Worm (Caenorhabditis elegans): ENCODE measurements around the gene F44G3.7.

Gene F44G3.7

ce11 chrV:16132705-16133104, 4.2 kb downstream of the F44G3.7 start, which contains the start of gene fbxa-144:
Gene fbxa-144 (minus strand): TSS chrV:16132805.
- TF ChIP-seq B0019.2 (GFP tag; conservative IDR thresholded peaks at IDR 0.05) (no peak), lin-54 (GFP tag; optimal IDR thresholded peaks at IDR 0.05) (no peak), hrde-1 (tag; optimal IDR thresholded peaks at IDR 0.05; ENCODE audit: borderline replicate concordance) (no peak), efl-1 (GFP tag; optimal IDR thresholded peaks at IDR 0.05) (no peak), Y67H2A.10 (GFP tag; conservative IDR thresholded peaks at IDR 0.05) (no peak), Y79H2A.3 (GFP tag; conservative IDR thresholded peaks at IDR 0.05) (no peak), F33H1.4 (GFP tag; IDR thresholded peaks at IDR 0.05) (no peak), repo-1 (tag; optimal IDR thresholded peaks at IDR 0.05) (no peak)

- TF ChIP-seq dpl-1 (GFP tag; optimal IDR thresholded peaks at IDR 0.05) (no peak), cebp-1 (GFP tag; IDR thresholded peaks at IDR 0.05) (peak; percentile 76; the same call in 1 of the 2 replicates), cebp-1 (tag; optimal IDR thresholded peaks at IDR 0.05) (peak; percentile 95), ceh-40 (GFP tag; IDR thresholded peaks at IDR 0.05) (no peak), hlh-12 (tag; optimal IDR thresholded peaks at IDR 0.05) (no peak), F37B4.10 (GFP tag; IDR thresholded peaks at IDR 0.05) (no peak)
Observed at ce11 chrV:16132215-16132614, 4.7 kb downstream of the F44G3.7 start.

ce11 chrV:16131249-16131648, 5.7 kb downstream of the F44G3.7 start, which contains the start of gene fbxa-142:
Gene fbxa-142 (minus strand): TSS chrV:16131349.
- TF ChIP-seq T26A5.8 (tag; optimal IDR thresholded peaks at IDR 0.05): no peak
- TF ChIP-seq F23B12.7 (tag; optimal IDR thresholded peaks at IDR 0.05; ENCODE audit: insufficient read depth): no peak
- no peak for TF ChIP-seq dpff-1 (tag; optimal IDR thresholded peaks at IDR 0.05)
- no peak for TF ChIP-seq dpl-1 (GFP tag; optimal IDR thresholded peaks at IDR 0.05)

- TF ChIP-seq snpc-4 (GFP tag; optimal IDR thresholded peaks at IDR 0.05) (no peak), snpc-4 (tag; optimal IDR thresholded peaks at IDR 0.05) (no peak), let-607 (tag; optimal IDR thresholded peaks at IDR 0.05) (no peak), ceh-40 (GFP tag; IDR thresholded peaks at IDR 0.05) (no peak), lin-40 (tag; optimal IDR thresholded peaks at IDR 0.05) (no peak), F39B2.1 (GFP tag; IDR thresholded peaks at IDR 0.05) (no peak), B0261.1 (tag; optimal IDR thresholded peaks at IDR 0.05) (no peak), B0035.1 (tag; optimal IDR thresholded peaks at IDR 0.05) (no peak), nhr-80 (tag; optimal IDR thresholded peaks at IDR 0.05) (peak; percentile 31), ZK185.1 (tag; optimal IDR thresholded peaks at IDR 0.05; ENCODE audit: poor library complexity, severe bottlenecking) (no peak), cebp-1 (GFP tag; IDR thresholded peaks at IDR 0.05) (no peak), cebp-1 (tag; optimal IDR thresholded peaks at IDR 0.05) (peak; percentile 29), gei-17 (GFP tag; optimal IDR thresholded peaks at IDR 0.05) (no peak), rcor-1 (GFP tag; IDR thresholded peaks at IDR 0.05) (no peak), ets-4 (GFP tag; optimal IDR thresholded peaks at IDR 0.05) (no peak), ekl-4 (GFP tag; IDR thresholded peaks at IDR 0.05) (no peak)
Observed at ce11 chrV:16129116-16129515, 7.8 kb downstream of the F44G3.7 start.

- no peak for TF ChIP-seq K11D2.4 (GFP tag; IDR thresholded peaks at IDR 0.05)
- no peak for TF ChIP-seq lsl-1 (GFP tag; optimal IDR thresholded peaks at IDR 0.05)
- TF ChIP-seq Y79H2A.3 (GFP tag; conservative IDR thresholded peaks at IDR 0.05): no peak
- no peak for TF ChIP-seq Y56A3A.18 (GFP tag; IDR thresholded peaks at IDR 0.05)
- no peak for TF ChIP-seq F22D6.2 (tag; optimal IDR thresholded peaks at IDR 0.05)
- TF ChIP-seq nfya-2 (GFP tag; IDR thresholded peaks at IDR 0.05): no peak
- no peak for TF ChIP-seq F39B2.1 (GFP tag; IDR thresholded peaks at IDR 0.05)
- TF ChIP-seq sdz-38 (tag; optimal IDR thresholded peaks at IDR 0.05): no peak
- no peak for TF ChIP-seq pbrm-1 (GFP tag; IDR thresholded peaks at IDR 0.05)
- TF ChIP-seq somi-1 (GFP tag; optimal IDR thresholded peaks at IDR 0.05): no peak
- TF ChIP-seq mes-4 (tag; optimal IDR thresholded peaks at IDR 0.05): no peak
Observed at ce11 chrV:16127401-16127800, 9.5 kb downstream of the F44G3.7 start, which contains the start of gene fbxa-143. Gene fbxa-143 (minus strand): TSS chrV:16127501.
